Worm (Caenorhabditis elegans): ENCODE data around the gene T20G5.8.

ce11 chrIII:10231641-10232040, 32.5 kb downstream of the T20G5.8 start:
- no peak for TF ChIP-seq ref-1 (GFP tag; conservative IDR thresholded peaks at IDR 0.05)
- TF ChIP-seq T22C8.4 (GFP tag; IDR thresholded peaks at IDR 0.05), result no peak
